Worm (Caenorhabditis elegans): ENCODE measurements around the gene ceh-34.
A peak's percentile ranks its signal among the peaks of the same experiment; 100 is the strongest.

Gene ceh-34

ce11 chrV:5329677-5330266 is 10.4 kb upstream of the ceh-34 start:
- TF ChIP-seq unc-120 (tag; optimal IDR thresholded peaks at IDR 0.05; ENCODE audit: poor library complexity, severe bottlenecking) (peak; percentile 55), snpc-4 (tag; optimal IDR thresholded peaks at IDR 0.05) (no peak), drap-1 (GFP tag; optimal IDR thresholded peaks at IDR 0.05) (no peak), sptf-1 (tag; optimal IDR thresholded peaks at IDR 0.05) (peak; percentile 63), mab-5 (tag; optimal IDR thresholded peaks at IDR 0.05) (no peak), mep-1 (tag; optimal IDR thresholded peaks at IDR 0.05) (no peak), sem-2 (GFP tag; optimal IDR thresholded peaks at IDR 0.05) (no peak), lin-32 (GFP tag; optimal IDR thresholded peaks at IDR 0.05) (no peak), cnd-1 (tag; optimal IDR thresholded peaks at IDR 0.05) (no peak), nhr-76 (tag; optimal IDR thresholded peaks at IDR 0.05) (no peak)

- TF ChIP-seq ceh-83 (GFP tag; optimal IDR thresholded peaks at IDR 0.05): no peak
Observed at ce11 chrV:5328314-5328713, 8.9 kb upstream of the ceh-34 start, which contains the start of gene C10G8.8. Gene C10G8.8, minus strand, starts transcription at chrV:5328414.

- no peak for TF ChIP-seq unc-120 (tag; optimal IDR thresholded peaks at IDR 0.05; ENCODE audit: poor library complexity, severe bottlenecking)
- TF ChIP-seq drap-1 (GFP tag; optimal IDR thresholded peaks at IDR 0.05): no peak
- peak; percentile 32 for TF ChIP-seq zip-8 (tag; optimal IDR thresholded peaks at IDR 0.05)
- TF ChIP-seq sem-2 (GFP tag; optimal IDR thresholded peaks at IDR 0.05): no peak
- no peak for TF ChIP-seq sptf-1 (tag; optimal IDR thresholded peaks at IDR 0.05)
- no peak for TF ChIP-seq bed-3 (GFP tag; optimal IDR thresholded peaks at IDR 0.05)
Observed at ce11 chrV:5324566-5324965, 5.2 kb upstream of the ceh-34 start, which contains the start of gene ceh-33. Gene ceh-33, minus strand, starts transcription at chrV:5324666.

ce11 chrV:5322815-5323214 is 3.4 kb upstream of the ceh-34 start:
- TF ChIP-seq lin-13 (tag; optimal IDR thresholded peaks at IDR 0.05) (no peak), ham-2 (GFP tag; optimal IDR thresholded peaks at IDR 0.05) (no peak), hlh-1 (tag; optimal IDR thresholded peaks at IDR 0.05) (no peak), nhr-12 (tag; optimal IDR thresholded peaks at IDR 0.05) (no peak), ztf-11 (tag; optimal IDR thresholded peaks at IDR 0.05) (no peak), lin-32 (GFP tag; optimal IDR thresholded peaks at IDR 0.05) (no peak), cnd-1 (tag; optimal IDR thresholded peaks at IDR 0.05) (no peak), ceh-83 (GFP tag; optimal IDR thresholded peaks at IDR 0.05) (no peak), flh-1 (GFP tag; optimal IDR thresholded peaks at IDR 0.05) (no peak), unc-120 (tag; optimal IDR thresholded peaks at IDR 0.05; ENCODE audit: poor library complexity, severe bottlenecking) (no peak), elt-3 (tag; optimal IDR thresholded peaks at IDR 0.05) (no peak), nhr-237 (tag; optimal IDR thresholded peaks at IDR 0.05) (no peak), sem-2 (GFP tag; optimal IDR thresholded peaks at IDR 0.05) (no peak), nhr-76 (tag; optimal IDR thresholded peaks at IDR 0.05) (no peak), nhr-28 (tag; optimal IDR thresholded peaks at IDR 0.05) (no peak), unc-39 (tag; optimal IDR thresholded peaks at IDR 0.05) (no peak), ceh-39 (tag; optimal IDR thresholded peaks at IDR 0.05) (no peak)

ce11 chrV:5318349-5318748 is 1.0 kb downstream of the ceh-34 start:
- TF ChIP-seq nhr-12 (tag; optimal IDR thresholded peaks at IDR 0.05): no peak
- no peak for TF ChIP-seq tbx-8 (GFP tag; optimal IDR thresholded peaks at IDR 0.05)
- TF ChIP-seq hlh-1 (tag; optimal IDR thresholded peaks at IDR 0.05): peak; percentile 41
- TF ChIP-seq elt-1 (tag; optimal IDR thresholded peaks at IDR 0.05; ENCODE audit: borderline replicate concordance, insufficient read depth): no peak
- TF ChIP-seq unc-62 (GFP tag; optimal IDR thresholded peaks at IDR 0.05): peak; percentile 80

- no peak for TF ChIP-seq sptf-1 (tag; optimal IDR thresholded peaks at IDR 0.05)
- no peak for TF ChIP-seq ceh-39 (tag; optimal IDR thresholded peaks at IDR 0.05)
- no peak for TF ChIP-seq lin-13 (tag; optimal IDR thresholded peaks at IDR 0.05)
- TF ChIP-seq snpc-4 (tag; optimal IDR thresholded peaks at IDR 0.05): no peak
- no peak for TF ChIP-seq tbx-8 (GFP tag; optimal IDR thresholded peaks at IDR 0.05)
Observed at ce11 chrV:5314104-5314503, 5.3 kb downstream of the ceh-34 start, which contains the start of gene C10G8.2. Gene C10G8.2, plus strand, starts transcription at chrV:5314404.

ce11 chrV:5312453-5312852 is 6.9 kb downstream of the ceh-34 start, which contains the start of gene C10G8.3:
Gene C10G8.3, plus strand, starts transcription at chrV:5312753.
- no peak for TF ChIP-seq unc-120 (tag; optimal IDR thresholded peaks at IDR 0.05; ENCODE audit: poor library complexity, severe bottlenecking)
- TF ChIP-seq mls-2 (tag; optimal IDR thresholded peaks at IDR 0.05): no peak
- no peak for TF ChIP-seq snpc-4 (tag; optimal IDR thresholded peaks at IDR 0.05)
- TF ChIP-seq lin-32 (GFP tag; optimal IDR thresholded peaks at IDR 0.05): no peak

All from whole organism, mixed stage, embryonic.